Fruit fly (Drosophila melanogaster) whole organism, wandering third instar larva: ENCODE results near the gene Dhfr.
A peak's percentile ranks its signal among the peaks of the same experiment; 100 is the strongest.

Experiments
- Abd-B ChIP-seq: fragments of >200 bp; optimal IDR thresholded peaks from 2 replicates; lab custom pipeline; 2017; ENCODE audit warnings: missing biosample characterization, missing genetic modification characterization
- CG9705 ChIP-seq: fragments of 200-800 bp; sonication (Bioruptor generic); optimal IDR thresholded peaks from 2 replicates; lab custom pipeline; 2018; ENCODE audit warnings: missing biosample characterization, mild to moderate bottlenecking, missing genetic modification characterization
- Dfd ChIP-seq: fragments of >200 bp; optimal IDR thresholded peaks from 2 replicates; lab custom pipeline; 2017; ENCODE audit warnings: missing biosample characterization, missing genetic modification characterization
- Dif ChIP-seq: fragments of 200-275, 200-300 bp; sonication (Bioruptor generic); optimal IDR thresholded peaks from 2 replicates; lab custom pipeline; 2018; ENCODE audit warnings: missing biosample characterization, missing genetic modification characterization; ENCODE audit not compliant: partially characterized antibody
- Hnf4 ChIP-seq: fragments of 200-800 bp; sonication (Bioruptor generic); optimal IDR thresholded peaks from 2 replicates; lab custom pipeline; 2016; ENCODE audit warnings: missing biosample characterization, mild to moderate bottlenecking, missing genetic modification characterization
- Hr78 ChIP-seq: fragments of >200 bp; optimal IDR thresholded peaks from 2 replicates; lab custom pipeline; 2017; ENCODE audit warnings: missing biosample characterization, missing genetic modification characterization
- Hr83 ChIP-seq: fragments of 200-300 bp; sonication (Bioruptor generic); optimal IDR thresholded peaks from 2 replicates; lab custom pipeline; 2016; ENCODE audit warnings: missing biosample characterization, mild to moderate bottlenecking, missing genetic modification characterization, moderate library complexity; ENCODE audit not compliant: poor library complexity, severe bottlenecking
- Jra ChIP-seq: sonication (Bioruptor generic); optimal IDR thresholded peaks from 2 replicates; lab custom pipeline; 2016; ENCODE audit warnings: missing biosample characterization, missing genetic modification characterization
- Mio ChIP-seq: sonication (Bioruptor generic); optimal IDR thresholded peaks from 2 replicates; lab custom pipeline; 2016; ENCODE audit warnings: missing biosample characterization, missing genetic modification characterization
- Myc ChIP-seq: fragments of >200 bp; optimal IDR thresholded peaks from 2 replicates; lab custom pipeline; 2017
- N ChIP-seq: fragments of >200 bp; optimal IDR thresholded peaks from 2 replicates; lab custom pipeline; 2018; ENCODE audit warnings: missing biosample characterization, missing external identifiers, missing genetic modification characterization
- OdsH ChIP-seq: fragments of 200-800 bp; sonication (Bioruptor generic); optimal IDR thresholded peaks from 2 replicates; lab custom pipeline; 2016; ENCODE audit warnings: missing biosample characterization, mild to moderate bottlenecking, missing genetic modification characterization
- Rel ChIP-seq, 2 experiments: fragments of 200-800 bp; sonication (Bioruptor generic) in 1 of 2; optimal IDR thresholded peaks; 2 replicates in 1 of 2; 3 replicates in 1 of 2; lab custom pipeline; 2016 to 2019; ENCODE audit warnings: mild to moderate bottlenecking in 2 of 2, missing biosample characterization in 2 of 2, missing genetic modification characterization in 2 of 2, moderate library complexity in 1 of 2
- Vsx2 ChIP-seq: fragments of 200-300, 225-300 bp; sonication (Bioruptor generic); optimal IDR thresholded peaks from 2 replicates; lab custom pipeline; 2018; ENCODE audit warnings: missing biosample characterization, missing genetic modification characterization; ENCODE audit not compliant: partially characterized antibody
- br ChIP-seq: fragments of 200-800 bp; sonication (Bioruptor generic); optimal IDR thresholded peaks from 2 replicates; lab custom pipeline; 2016; ENCODE audit warnings: missing biosample characterization, missing genetic modification characterization
- brk ChIP-seq: fragments of 200-800 bp; sonication (Bioruptor generic); optimal IDR thresholded peaks from 2 replicates; lab custom pipeline; 2016; ENCODE audit warnings: missing biosample characterization, mild to moderate bottlenecking, missing genetic modification characterization
- dmrt93B ChIP-seq: fragments of 200-800 bp; sonication (Bioruptor generic); optimal IDR thresholded peaks from 2 replicates; lab custom pipeline; 2018; ENCODE audit warnings: missing biosample characterization, mild to moderate bottlenecking, missing genetic modification characterization
- ey ChIP-seq: fragments of 200-800 bp; sonication (Bioruptor generic); optimal IDR thresholded peaks from 2 replicates; lab custom pipeline; 2016; ENCODE audit warnings: missing biosample characterization, missing genetic modification characterization
- foxo ChIP-seq, 2 experiments: fragments of 200-800 bp; sonication (Bioruptor generic); optimal IDR thresholded peaks; 2 replicates in 1 of 2; 3 replicates in 1 of 2; lab custom pipeline; 2016 to 2017; ENCODE audit warnings: missing biosample characterization in 2 of 2, missing genetic modification characterization in 2 of 2
- fru ChIP-seq: fragments of 200-800 bp; sonication (Bioruptor generic); optimal IDR thresholded peaks from 3 replicates; lab custom pipeline; 2016; ENCODE audit warnings: missing biosample characterization, mild to moderate bottlenecking, missing genetic modification characterization
- h ChIP-seq: fragments of 200-800 bp; sonication (Bioruptor generic); optimal IDR thresholded peaks from 3 replicates; lab custom pipeline; 2016; ENCODE audit warnings: missing biosample characterization, mild to moderate bottlenecking, missing genetic modification characterization
- jim ChIP-seq: fragments of 175-275, 200-325 bp; sonication (Bioruptor generic); optimal IDR thresholded peaks from 2 replicates; lab custom pipeline; 2016; ENCODE audit warnings: missing biosample characterization, mild to moderate bottlenecking, missing genetic modification characterization
- lola ChIP-seq: fragments of >200 bp; optimal IDR thresholded peaks from 2 replicates; lab custom pipeline; 2017; ENCODE audit warnings: missing biosample characterization, missing genetic modification characterization
- pan ChIP-seq: fragments of >200 bp; optimal IDR thresholded peaks from 2 replicates; lab custom pipeline; 2017
- psq ChIP-seq: fragments of 200-800 bp; sonication (Bioruptor generic); optimal IDR thresholded peaks from 3 replicates; lab custom pipeline; 2017; ENCODE audit warnings: missing biosample characterization, mild to moderate bottlenecking, missing genetic modification characterization, moderate library complexity
- rgr ChIP-seq: fragments of 200-800 bp; sonication (Bioruptor generic); optimal IDR thresholded peaks from 3 replicates; lab custom pipeline; 2016; ENCODE audit warnings: missing biosample characterization, mild to moderate bottlenecking, missing genetic modification characterization
- sage ChIP-seq: fragments of 200-800 bp; sonication (Bioruptor generic); optimal IDR thresholded peaks from 2 replicates; lab custom pipeline; 2016; ENCODE audit warnings: missing biosample characterization, mild to moderate bottlenecking, missing genetic modification characterization
- sv ChIP-seq: fragments of 200-800 bp; sonication (Bioruptor generic); optimal IDR thresholded peaks from 3 replicates; lab custom pipeline; 2016; ENCODE audit warnings: missing biosample characterization, missing genetic modification characterization
- tai ChIP-seq: sonication (Bioruptor generic); optimal IDR thresholded peaks from 2 replicates; lab custom pipeline; 2016; ENCODE audit warnings: missing biosample characterization, missing genetic modification characterization
- usp ChIP-seq: fragments of >200 bp; optimal IDR thresholded peaks from 2 replicates; lab custom pipeline; 2017; ENCODE audit warnings: missing biosample characterization, missing genetic modification characterization

Gene Dhfr

DNA sequence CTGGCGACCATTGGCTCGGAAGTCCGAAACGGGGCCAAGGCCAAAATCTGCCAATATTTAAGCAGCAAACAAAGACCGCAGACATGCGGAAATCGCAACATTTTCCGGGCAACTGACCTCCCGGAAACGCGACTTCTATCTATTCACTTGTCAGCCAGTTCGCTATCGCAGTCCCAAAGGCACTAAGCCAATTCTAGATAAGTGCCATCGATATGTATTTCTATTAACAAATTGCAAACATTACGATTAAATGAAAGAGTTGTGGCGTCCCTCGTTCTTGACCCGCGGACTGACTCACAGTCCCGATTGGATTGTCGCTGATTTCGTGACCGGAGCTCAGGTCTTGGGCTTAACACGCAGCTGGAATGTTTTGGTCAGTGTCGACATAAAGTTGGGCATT lies 17.9 kb downstream of the Dhfr start, which contains the start of gene Gr89a:
TSS of gene Gr89a (minus strand) at position 101 of the 400 bp plus-strand sequence.
- TF ChIP-seq sage (GFP tag; lab: Kevin White, UChicago), result no peak
- TF ChIP-seq dmrt93B (GFP tag; lab: Kevin White, UChicago), result no peak
- no peak for TF ChIP-seq Abd-B (GFP tag; lab: Kevin White, UChicago)
- no peak for TF ChIP-seq pan (lab: Kevin White, UChicago)
- TF ChIP-seq Dif, result no peak
- no peak for TF ChIP-seq rgr (GFP tag; lab: Kevin White, UChicago)
- TF ChIP-seq brk (GFP tag; lab: Kevin White, UChicago), result no peak
- TF ChIP-seq Mio (GFP tag; lab: Kevin White, UChicago), result no peak
- TF ChIP-seq Dfd, result no peak
- TF ChIP-seq Hnf4 (GFP tag; lab: Kevin White, UChicago), result no peak
- TF ChIP-seq Hr78 (GFP tag; lab: Kevin White, UChicago), result no peak
- no peak for TF ChIP-seq br

DNA sequence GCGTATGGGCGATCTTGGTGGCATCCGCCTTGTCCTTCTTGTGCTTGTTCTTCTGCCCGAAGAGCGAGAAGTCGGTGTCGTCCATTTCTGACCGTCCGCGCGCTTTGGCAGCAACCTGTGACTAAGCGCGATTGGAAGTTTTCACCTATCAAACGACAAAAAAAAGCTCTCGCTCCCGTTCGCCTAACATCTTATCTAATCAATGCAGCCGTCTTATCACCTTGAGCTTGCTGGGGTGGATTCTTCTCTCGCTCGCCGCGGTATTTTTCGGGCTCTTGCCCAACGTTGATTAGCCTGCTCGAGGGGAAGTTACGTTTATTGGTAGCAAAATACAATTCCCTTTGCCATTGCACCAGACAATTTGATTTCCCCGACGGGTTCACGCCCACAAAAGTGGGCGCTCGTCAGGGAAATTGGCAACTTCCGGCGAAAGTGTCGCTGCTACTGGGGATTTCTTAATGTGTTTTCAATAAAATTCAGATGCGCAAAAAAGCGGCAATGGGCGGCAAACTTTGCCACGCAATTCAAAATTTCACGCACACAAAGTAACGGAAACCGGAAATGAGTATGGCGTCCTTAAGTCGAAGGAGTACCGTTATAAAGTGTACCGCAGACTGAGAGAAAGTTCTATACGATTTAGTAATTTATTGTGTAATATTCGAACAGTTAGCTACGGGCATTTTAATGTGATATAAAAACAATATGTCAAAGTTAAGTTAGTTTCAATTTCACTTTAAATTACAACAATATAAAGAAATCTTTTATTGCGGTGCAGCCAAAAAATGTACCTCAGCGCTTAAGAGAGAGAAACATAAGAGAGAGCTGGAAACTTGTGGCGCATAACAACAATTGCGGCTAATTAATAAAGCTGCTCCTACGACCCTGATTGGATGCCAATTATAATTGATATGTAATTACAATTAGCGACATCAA lies 20.2 kb downstream of the Dhfr start, which contains the start of gene Decay:
TSS of gene Decay (minus strand) at position 132 of the 933 bp plus-strand sequence.
- TF ChIP-seq ey (GFP tag; lab: Kevin White, UChicago) (peak; percentile 16), br (peak; percentile 8), rgr (GFP tag; lab: Kevin White, UChicago) (peak; percentile 40), Vsx2 (GFP tag; lab: Kevin White, UChicago) (peak; percentile 90), h (peak; percentile 28), foxo (GFP tag; optimal IDR thresholded peaks at IDR 0.05; lab: Kevin White, UChicago) (peak in 1 of 2 experiments; percentile 28), tai (GFP tag; lab: Kevin White, UChicago) (no peak), sage (GFP tag; lab: Kevin White, UChicago) (no peak), lola (GFP tag; lab: Kevin White, UChicago) (no peak), OdsH (GFP tag; lab: Kevin White, UChicago) (peak; percentile 28), Hnf4 (GFP tag; lab: Kevin White, UChicago) (peak; percentile 26), pan (lab: Kevin White, UChicago) (no peak), fru (peak; percentile 47)

DNA sequence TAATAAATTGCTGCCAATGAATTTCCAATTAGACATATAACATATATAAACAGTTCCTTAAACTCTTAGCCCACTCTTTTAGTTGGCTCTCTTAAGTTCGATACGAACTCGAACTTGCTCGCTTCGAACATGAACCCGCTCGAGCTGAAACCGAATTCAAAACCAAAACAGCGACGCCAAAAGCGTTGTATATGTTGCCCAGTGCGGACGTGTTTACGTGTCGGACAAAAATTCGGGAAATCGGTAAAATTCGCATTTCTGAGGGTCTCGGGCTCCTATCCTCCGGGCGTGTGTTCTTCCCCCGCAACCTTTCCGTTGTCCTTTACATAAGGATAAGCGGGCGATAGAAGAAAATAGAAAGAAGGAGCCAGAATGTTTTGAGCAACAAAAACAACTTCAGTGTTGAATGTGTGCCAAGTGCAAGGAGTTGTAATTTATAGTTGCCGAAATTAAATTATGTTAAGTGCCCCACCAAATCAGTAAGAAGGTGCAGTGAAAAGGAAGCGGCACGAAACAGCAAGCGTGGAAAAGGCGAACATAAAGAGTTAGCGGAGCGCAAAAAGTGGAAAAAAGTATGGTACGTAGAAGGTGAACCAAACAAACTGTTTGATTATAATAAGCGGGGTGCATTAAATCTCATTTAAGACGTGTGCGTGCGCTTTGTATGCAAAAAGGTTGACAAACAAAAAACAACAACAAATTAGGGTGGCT lies 21.8 kb downstream of the Dhfr start, which contains the start of gene CG42342:
TSS of gene CG42342 (plus strand) at position 176 of the 711 bp plus-strand sequence.
- TF ChIP-seq Myc, result no peak
- TF ChIP-seq Vsx2 (GFP tag; lab: Kevin White, UChicago), result peak; percentile 10
- TF ChIP-seq Abd-B (GFP tag; lab: Kevin White, UChicago), result no peak
- TF ChIP-seq psq (GFP tag; lab: Kevin White, UChicago), result peak; percentile 60

DNA sequence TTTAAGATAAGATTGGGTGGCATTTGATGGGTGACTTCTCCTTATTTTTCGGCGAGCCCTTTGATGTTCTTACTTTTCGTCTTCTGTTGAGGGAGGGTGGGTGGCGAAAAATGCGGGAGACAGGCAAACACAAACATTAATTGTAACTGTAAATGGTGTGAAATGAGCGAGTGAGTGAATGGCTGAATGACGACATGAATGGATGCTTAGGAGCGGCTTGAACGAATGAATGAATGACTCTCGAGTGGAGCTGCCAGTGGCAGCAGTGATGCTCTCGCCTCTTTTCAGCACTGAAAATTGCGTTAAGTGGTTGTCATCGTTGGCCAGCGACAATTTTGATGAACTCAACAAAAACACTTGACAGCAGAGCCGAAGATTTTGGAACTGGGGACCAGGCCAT lies 23.6 kb downstream of the Dhfr start:
- no peak for TF ChIP-seq Myc
- no peak for TF ChIP-seq N (GFP tag; lab: Kevin White, UChicago)
- TF ChIP-seq sv, result no peak
- no peak for TF ChIP-seq jim (GFP tag; lab: Kevin White, UChicago)
- no peak for TF ChIP-seq usp (GFP tag; lab: Kevin White, UChicago)
- TF ChIP-seq Mio (GFP tag; lab: Kevin White, UChicago), result no peak
- TF ChIP-seq Dif, result no peak
- TF ChIP-seq foxo (GFP tag; optimal IDR thresholded peaks at IDR 0.05; lab: Kevin White, UChicago), result no peak
- no peak for TF ChIP-seq Rel (GFP tag; optimal IDR thresholded peaks at IDR 0.05; lab: Kevin White, UChicago)
- TF ChIP-seq Rel (tag; optimal IDR thresholded peaks at IDR 0.05; lab: Kevin White, UChicago), result no peak
- TF ChIP-seq dmrt93B (GFP tag; lab: Kevin White, UChicago), result no peak
- TF ChIP-seq pan (lab: Kevin White, UChicago), result no peak
- no peak for TF ChIP-seq CG9705 (GFP tag; lab: Kevin White, UChicago)
- no peak for TF ChIP-seq lola (GFP tag; lab: Kevin White, UChicago)
- TF ChIP-seq Hr78 (GFP tag; lab: Kevin White, UChicago), result no peak
- no peak for TF ChIP-seq rgr (GFP tag; lab: Kevin White, UChicago)
- TF ChIP-seq Hr83, result no peak
- TF ChIP-seq Jra (GFP tag; lab: Kevin White, UChicago), result no peak
- no peak for TF ChIP-seq Abd-B (GFP tag; lab: Kevin White, UChicago)
